Worm (Caenorhabditis elegans) whole organism, mixed stage, embryonic: Measurements from ENCODE around the gene gyg-2.

Experiments
- elt-3 ChIP-seq: fragments of 150-350 bp; optimal IDR thresholded peaks from 2 replicates; lab custom pipeline; 2014; ENCODE audit warnings: missing biosample characterization, missing genetic modification characterization
- lin-13 ChIP-seq: fragments of 150-350 bp; optimal IDR thresholded peaks from 2 replicates; lab custom pipeline; 2014; ENCODE audit warnings: missing biosample characterization, missing genetic modification characterization
- lsy-2 ChIP-seq: fragments of 150-350 bp; optimal IDR thresholded peaks from 2 replicates; lab custom pipeline; 2014; ENCODE audit warnings: missing biosample characterization, missing genetic modification characterization
- nhr-76 ChIP-seq: sonication (generic microtip); optimal IDR thresholded peaks from 2 replicates; lab custom pipeline; 2017; ENCODE audit warnings: missing biosample characterization, missing genetic modification characterization
- tbx-8 ChIP-seq: fragments of 200-800 bp; sonication (Bioruptor generic); optimal IDR thresholded peaks from 2 replicates; lab custom pipeline; 2018; ENCODE audit warnings: mild to moderate bottlenecking, missing genetic modification characterization, moderate library complexity, missing compliant biosample characterization

DNA sequence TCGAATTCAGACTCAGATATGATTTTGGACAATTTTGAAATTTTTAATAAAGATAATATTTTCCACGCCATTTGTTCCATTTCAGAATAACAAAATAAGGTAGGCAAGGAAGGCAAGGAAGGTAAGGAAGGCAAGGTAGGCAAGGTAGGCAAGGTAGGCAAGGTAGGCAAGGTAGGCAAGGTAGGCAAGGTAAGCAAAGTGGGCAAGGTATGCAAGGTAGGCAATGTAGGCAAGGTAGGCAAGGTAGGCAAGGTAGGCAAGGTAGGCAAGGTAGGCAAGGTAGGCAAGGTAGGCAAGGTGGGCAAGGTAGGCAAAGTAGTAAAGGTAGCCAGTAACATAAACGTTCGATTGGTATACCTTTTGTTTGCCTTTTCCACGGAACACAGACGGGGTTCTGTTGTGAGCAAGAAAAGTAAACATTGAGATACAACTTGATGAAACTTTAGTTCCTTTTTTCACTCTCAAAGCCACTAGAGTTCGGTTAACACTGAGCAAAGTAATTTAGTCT, 46.3 kb downstream of the gyg-2 start, which contains the start of gene Y70C5C.1:
- TF ChIP-seq tbx-8 (GFP tag; lab: Kevin White, UChicago) (no peak), nhr-76 (tag; lab: Kevin White, UChicago) (no peak), lsy-2 (no peak), elt-3 (tag; lab: Kevin White, UChicago) (no peak), lin-13 (tag; lab: Kevin White, UChicago) (no peak)
